Worm (Caenorhabditis elegans): Measurements from ENCODE around the gene suf-1.

Gene suf-1

ce11 chrII:8561227-8561626 is 42.4 kb upstream of the suf-1 start, which contains the start of gene iff-2 (continued):
- peak; percentile 72 for TF ChIP-seq pat-9 (tag; optimal IDR thresholded peaks at IDR 0.05)
- TF ChIP-seq rnt-1 (tag; optimal IDR thresholded peaks at IDR 0.05), result peak; percentile 95
- peak; percentile 43; the same call in 1 of the 2 replicates for TF ChIP-seq unc-3 (GFP tag; conservative IDR thresholded peaks at IDR 0.05)
- TF ChIP-seq unc-3 (tag; optimal IDR thresholded peaks at IDR 0.05), result peak; percentile 48
- peak; percentile 14 for TF ChIP-seq K02D7.2 (tag; optimal IDR thresholded peaks at IDR 0.05)
- peak; percentile 48 for TF ChIP-seq tbx-7 (tag; optimal IDR thresholded peaks at IDR 0.05)
- TF ChIP-seq syd-9 (tag; optimal IDR thresholded peaks at IDR 0.05), result peak; percentile 83
- TF ChIP-seq unc-42 (tag; optimal IDR thresholded peaks at IDR 0.05), result peak; percentile 93
- peak; percentile 98 for TF ChIP-seq dve-1 (tag; optimal IDR thresholded peaks at IDR 0.05)
- no peak for TF ChIP-seq pag-3 (tag; optimal IDR thresholded peaks at IDR 0.05; ENCODE audit: borderline replicate concordance)
- peak; percentile 68 for TF ChIP-seq fkh-6 (tag; optimal IDR thresholded peaks at IDR 0.05)
- TF ChIP-seq hlh-8 (tag; optimal IDR thresholded peaks at IDR 0.05), result peak; percentile 50
- peak; percentile 96 for TF ChIP-seq pros-1 (tag; optimal IDR thresholded peaks at IDR 0.05)
- TF ChIP-seq ref-2 (tag; optimal IDR thresholded peaks at IDR 0.05), result peak; percentile 97
- TF ChIP-seq ahr-1 (tag; optimal IDR thresholded peaks at IDR 0.05), result no peak
- TF ChIP-seq ceh-2 (tag; optimal IDR thresholded peaks at IDR 0.05), result peak; percentile 76
- no peak for TF ChIP-seq npax-4 (tag; optimal IDR thresholded peaks at IDR 0.05)
- no peak for TF ChIP-seq mec-3 (tag; optimal IDR thresholded peaks at IDR 0.05; ENCODE audit: borderline replicate concordance)
- no peak for TF ChIP-seq nhr-232 (tag; optimal IDR thresholded peaks at IDR 0.05)
- peak; percentile 70 for TF ChIP-seq madf-2 (tag; optimal IDR thresholded peaks at IDR 0.05)
- peak; percentile 80 for TF ChIP-seq K09A11.1 (tag; optimal IDR thresholded peaks at IDR 0.05; ENCODE audit: insufficient read depth)
- peak; percentile 73 for TF ChIP-seq pqm-1 (tag; optimal IDR thresholded peaks at IDR 0.05)
- TF ChIP-seq nfya-1 (tag; optimal IDR thresholded peaks at IDR 0.05), result peak; percentile 97
- no peak for TF ChIP-seq lim-6 (tag; optimal IDR thresholded peaks at IDR 0.05)
- no peak for TF ChIP-seq gmeb-2 (tag; optimal IDR thresholded peaks at IDR 0.05)
- peak; percentile 66 for TF ChIP-seq F13H6.1 (tag; optimal IDR thresholded peaks at IDR 0.05)
- no peak for TF ChIP-seq ceh-24 (tag; optimal IDR thresholded peaks at IDR 0.05)
- TF ChIP-seq ceh-19 (GFP tag; optimal IDR thresholded peaks at IDR 0.05), result peak; percentile 62
- TF ChIP-seq tbx-2 (tag; optimal IDR thresholded peaks at IDR 0.05), result peak; percentile 97
- TF ChIP-seq nhr-11 (tag; optimal IDR thresholded peaks at IDR 0.05), result peak; percentile 62
- TF ChIP-seq unc-86 (tag; optimal IDR thresholded peaks at IDR 0.05), result peak; percentile 76
- TF ChIP-seq ceh-30 (tag; optimal IDR thresholded peaks at IDR 0.05), result peak; percentile 39
- no peak for TF ChIP-seq hlh-13 (GFP tag; optimal IDR thresholded peaks at IDR 0.05)
- peak; percentile 1 for TF ChIP-seq dmd-4 (tag; optimal IDR thresholded peaks at IDR 0.05; ENCODE audit: borderline replicate concordance)
- TF ChIP-seq pha-4 (tag; optimal IDR thresholded peaks at IDR 0.05), result no peak
- peak; percentile 83 for TF ChIP-seq pax-1 (tag; optimal IDR thresholded peaks at IDR 0.05)
- TF ChIP-seq zip-5 (tag; optimal IDR thresholded peaks at IDR 0.05), result no peak
- TF ChIP-seq sdc-2 (tag; optimal IDR thresholded peaks at IDR 0.05), result peak; percentile 78
- peak; percentile 95 for TF ChIP-seq ceh-31 (tag; optimal IDR thresholded peaks at IDR 0.05)
- TF ChIP-seq che-1 (tag; optimal IDR thresholded peaks at IDR 0.05), result no peak

ce11 chrII:8562002-8562401 is 41.6 kb upstream of the suf-1 start, which contains the start of gene F54C9.14:
Gene F54C9.14, plus strand, starts transcription at chrII:8562302.
- no peak for TF ChIP-seq F13H6.1 (tag; optimal IDR thresholded peaks at IDR 0.05)
- no peak for TF ChIP-seq mec-3 (tag; optimal IDR thresholded peaks at IDR 0.05; ENCODE audit: borderline replicate concordance)
- no peak for TF ChIP-seq hlh-13 (GFP tag; optimal IDR thresholded peaks at IDR 0.05)
- no peak for TF ChIP-seq nfya-1 (tag; optimal IDR thresholded peaks at IDR 0.05)

ce11 chrII:8566039-8566438 is 37.6 kb upstream of the suf-1 start, which contains the start of gene stc-1:
Gene stc-1, minus strand, starts transcription at chrII:8566139.
- peak; percentile 3 for TF ChIP-seq elt-2 (tag; optimal IDR thresholded peaks at IDR 0.05)
- no peak for TF ChIP-seq elt-4 (tag; optimal IDR thresholded peaks at IDR 0.05)
